ENCODE assay signal across 1 fruit fly cellular context in genomic region chr2L:10278658-10279057, dm6.
A peak's percentile ranks its signal among the peaks of the same experiment; 100 is the strongest.
TF ChIP-seq lines count a peak whose summit lies in the region.

Utx (minus strand) TSS chr2L:10278811.

TF ChIP-seq in whole organism, embryonic, 481 proteins besides CTCF, POLR2A, EP300 and RAD21 (continued from another document):
- TF ChIP-seq CG10267 (tag; optimal IDR thresholded peaks at IDR 0.05; lab: Kevin White, UChicago) (peak; percentile 24), tna (GFP tag; IDR thresholded peaks at IDR 0.05; lab: Robert Waterston, UW; ENCODE audit: partially characterized antibody) (peak; percentile 69), oc (tag; optimal IDR thresholded peaks at IDR 0.05; lab: Kevin White, UChicago) (no peak), HmgZ (tag; optimal IDR thresholded peaks at IDR 0.05; lab: Kevin White, UChicago) (peak; percentile 3), br (optimal IDR thresholded peaks at IDR 0.05; lab: Kevin White, UChicago) (no peak), Vsx1 (GFP tag; optimal IDR thresholded peaks at IDR 0.05; lab: Kevin White, UChicago) (no peak), mam (GFP tag; optimal IDR thresholded peaks at IDR 0.05; lab: Kevin White, UChicago) (peak; percentile 4), CG15073 (GFP tag; optimal IDR thresholded peaks at IDR 0.05; lab: Kevin White, UChicago) (no peak), CG7357 (GFP tag; IDR thresholded peaks at IDR 0.05; lab: Robert Waterston, UW) (peak; percentile 89), CG10274 (GFP tag; optimal IDR thresholded peaks at IDR 0.05; lab: Kevin White, UChicago) (no peak), Lim3 (GFP tag; IDR thresholded peaks at IDR 0.05; lab: Robert Waterston, UW) (no peak), Opbp (GFP tag; IDR thresholded peaks at IDR 0.05; lab: Robert Waterston, UW; ENCODE audit: partially characterized antibody) (peak; percentile 92), Hr78 (GFP tag; optimal IDR thresholded peaks at IDR 0.05; lab: Kevin White, UChicago) (no peak), nmo (GFP tag; optimal IDR thresholded peaks at IDR 0.05; lab: Kevin White, UChicago) (no peak), CG17385 (GFP tag; optimal IDR thresholded peaks at IDR 0.05; lab: Kevin White, UChicago) (no peak), E2f1 (GFP tag; IDR thresholded peaks at IDR 0.05; lab: Robert Waterston, UW) (no peak), CG5180 (GFP tag; optimal IDR thresholded peaks at IDR 0.05; lab: Kevin White, UChicago) (no peak), dmrt99B (tag; optimal IDR thresholded peaks at IDR 0.05; lab: Kevin White, UChicago) (no peak), CG17359 (tag; optimal IDR thresholded peaks at IDR 0.05; lab: Kevin White, UChicago) (no peak), CG11093 (GFP tag; IDR thresholded peaks at IDR 0.05; lab: Robert Waterston, UW) (no peak), Abd-B (GFP tag; optimal IDR thresholded peaks at IDR 0.05; lab: Kevin White, UChicago) (no peak), nom (GFP tag; optimal IDR thresholded peaks at IDR 0.05; lab: Kevin White, UChicago) (no peak), CG12071 (GFP tag; optimal IDR thresholded peaks at IDR 0.05; lab: Kevin White, UChicago) (no peak), Mad (GFP tag; optimal IDR thresholded peaks at IDR 0.05; lab: Kevin White, UChicago) (no peak), CG13287 (GFP tag; IDR thresholded peaks at IDR 0.05; lab: Robert Waterston, UW; ENCODE audit: partially characterized antibody) (peak; percentile 84), CG33557 (GFP tag; optimal IDR thresholded peaks at IDR 0.05; lab: Kevin White, UChicago) (no peak), CG4360 (GFP tag; IDR thresholded peaks at IDR 0.05; lab: Robert Waterston, UW) (no peak), slp2 (GFP tag; optimal IDR thresholded peaks at IDR 0.05; lab: Kevin White, UChicago) (no peak), lmd (GFP tag; IDR thresholded peaks at IDR 0.05; lab: Robert Waterston, UW) (no peak), Dip3 (GFP tag; optimal IDR thresholded peaks at IDR 0.05; lab: Kevin White, UChicago) (no peak), CG1832 (GFP tag; optimal IDR thresholded peaks at IDR 0.05; lab: Kevin White, UChicago) (no peak), CG12744 (GFP tag; optimal IDR thresholded peaks at IDR 0.05; lab: Kevin White, UChicago) (no peak), CG5245 (GFP tag; optimal IDR thresholded peaks at IDR 0.05; lab: Kevin White, UChicago) (no peak), Awh (GFP tag; IDR thresholded peaks at IDR 0.05; lab: Robert Waterston, UW) (no peak), crc (GFP tag; optimal IDR thresholded peaks at IDR 0.05; lab: Kevin White, UChicago) (no peak), CG2202 (tag; optimal IDR thresholded peaks at IDR 0.05; lab: Kevin White, UChicago) (no peak), shn (GFP tag; optimal IDR thresholded peaks at IDR 0.05; lab: Kevin White, UChicago) (no peak), CG10979 (tag; optimal IDR thresholded peaks at IDR 0.05; lab: Kevin White, UChicago) (no peak), corto (GFP tag; optimal IDR thresholded peaks at IDR 0.05; lab: Kevin White, UChicago) (no peak), z (GFP tag; IDR thresholded peaks at IDR 0.05; lab: Robert Waterston, UW) (no peak), Side (GFP tag; optimal IDR thresholded peaks at IDR 0.05; lab: Kevin White, UChicago) (no peak), CG18619 (GFP tag; optimal IDR thresholded peaks at IDR 0.05; lab: Kevin White, UChicago) (no peak), CG6854 (GFP tag; optimal IDR thresholded peaks at IDR 0.05; lab: Kevin White, UChicago) (no peak), Atf6 (GFP tag; IDR thresholded peaks at IDR 0.05; lab: Robert Waterston, UW) (no peak), hb (GFP tag; IDR thresholded peaks at IDR 0.05; lab: Robert Waterston, UW; ENCODE audit: partially characterized antibody) (peak; percentile 53; the same call in 2 of the 3 replicates), B-H2 (GFP tag; optimal IDR thresholded peaks at IDR 0.05; lab: Kevin White, UChicago) (no peak), Deaf1 (tag; optimal IDR thresholded peaks at IDR 0.05; lab: Kevin White, UChicago) (no peak)
